Fruit fly (Drosophila melanogaster) whole organism, adult: ENCODE measurements around the gene APC7.
A peak's percentile ranks its signal among the peaks of the same experiment; 100 is the strongest.

Experiments
- CG11617 ChIP-seq: fragments of 200-800 bp; sonication (Bioruptor generic); optimal IDR thresholded peaks from 2 replicates; lab custom pipeline; 2017; ENCODE audit warnings: mild to moderate bottlenecking, missing biosample characterization, missing genetic modification reagents, missing genetic modification characterization
- CG12768 ChIP-seq: fragments of 200-800 bp; sonication (Bioruptor generic); optimal IDR thresholded peaks from 2 replicates; lab custom pipeline; 2017; ENCODE audit warnings: missing biosample characterization, missing genetic modification characterization, mild to moderate bottlenecking, moderate library complexity, missing genetic modification reagents
- CG14711 ChIP-seq: fragments of 200-800 bp; sonication (Bioruptor generic); optimal IDR thresholded peaks from 2 replicates; lab custom pipeline; 2018; ENCODE audit warnings: missing biosample characterization, mild to moderate bottlenecking, missing genetic modification characterization, moderate library complexity
- CG1620 ChIP-seq: fragments of 200-800 bp; sonication (Bioruptor generic); optimal IDR thresholded peaks from 2 replicates; lab custom pipeline; 2016; ENCODE audit warnings: missing biosample characterization, missing genetic modification characterization
- CG33017 ChIP-seq: fragments of 200-800 bp; sonication (Bioruptor generic); optimal IDR thresholded peaks from 2 replicates; lab custom pipeline; 2018; ENCODE audit warnings: missing biosample characterization, mild to moderate bottlenecking, missing genetic modification characterization, moderate library complexity
- CG5204 ChIP-seq: fragments of 200-800 bp; sonication (Bioruptor generic); optimal IDR thresholded peaks from 2 replicates; lab custom pipeline; 2016; ENCODE audit warnings: missing biosample characterization, missing genetic modification characterization
- CG7045 ChIP-seq: fragments of 200-800 bp; sonication (Bioruptor generic); optimal IDR thresholded peaks from 2 replicates; lab custom pipeline; 2017; ENCODE audit warnings: missing biosample characterization, mild to moderate bottlenecking, missing genetic modification characterization
- CG7101 ChIP-seq: fragments of 200-800 bp; sonication (Bioruptor generic); optimal IDR thresholded peaks from 2 replicates; lab custom pipeline; 2018; ENCODE audit warnings: missing biosample characterization, mild to moderate bottlenecking, missing genetic modification characterization, moderate library complexity
- Clk ChIP-seq: fragments of 200-800 bp; sonication (Bioruptor generic); optimal IDR thresholded peaks from 2 replicates; lab custom pipeline; 2017; ENCODE audit warnings: missing biosample characterization, missing genetic modification characterization
- Crg-1 ChIP-seq: fragments of 200-800 bp; sonication (Bioruptor generic); optimal IDR thresholded peaks from 2 replicates; lab custom pipeline; 2016; ENCODE audit warnings: missing biosample characterization, missing genetic modification characterization
- Hr96 ChIP-seq: fragments of 200-800 bp; sonication (Bioruptor generic); optimal IDR thresholded peaks from 2 replicates; lab custom pipeline; 2016; ENCODE audit warnings: missing biosample characterization, missing genetic modification characterization
- Mnt ChIP-seq: fragments of 200-800 bp; sonication (Bioruptor generic); optimal IDR thresholded peaks from 2 replicates; lab custom pipeline; 2016; ENCODE audit warnings: missing biosample characterization, mild to moderate bottlenecking, missing genetic modification characterization
- bab1 ChIP-seq: fragments of 200-800 bp; sonication (Bioruptor generic); optimal IDR thresholded peaks from 3 replicates; lab custom pipeline; 2019; ENCODE audit warnings: missing biosample characterization, mild to moderate bottlenecking, missing genetic modification characterization, moderate library complexity
- cic ChIP-seq: fragments of 200-800 bp; sonication (Bioruptor generic); optimal IDR thresholded peaks from 2 replicates; lab custom pipeline; 2017; ENCODE audit warnings: missing biosample characterization, mild to moderate bottlenecking, missing genetic modification characterization, moderate library complexity
- cnc ChIP-seq, 2 experiments: fragments of >200 bp; optimal IDR thresholded peaks; 2 replicates each; lab custom pipeline; 2017
- kay ChIP-seq: fragments of 200-800 bp; sonication (Bioruptor generic); peaks from one replicate; lab custom pipeline; 2016; ENCODE audit warnings: missing biosample characterization, missing genetic modification characterization, borderline replicate concordance
- ovo ChIP-seq: fragments of 200-800 bp; sonication (Bioruptor generic); optimal IDR thresholded peaks from 2 replicates; lab custom pipeline; 2016; ENCODE audit warnings: missing biosample characterization, missing genetic modification characterization
- pad ChIP-seq: fragments of 200-800 bp; sonication (Bioruptor generic); optimal IDR thresholded peaks from 3 replicates; lab custom pipeline; 2017; ENCODE audit warnings: missing biosample characterization, missing genetic modification characterization, mild to moderate bottlenecking, moderate library complexity, missing genetic modification reagents
- tj ChIP-seq: fragments of 200-800 bp; sonication (Bioruptor generic); optimal IDR thresholded peaks from 3 replicates; lab custom pipeline; 2017; ENCODE audit warnings: missing biosample characterization, mild to moderate bottlenecking, missing genetic modification characterization, moderate library complexity
- toe ChIP-seq: fragments of 200-800 bp; sonication (Bioruptor generic); optimal IDR thresholded peaks from 2 replicates; lab custom pipeline; 2016; ENCODE audit warnings: missing biosample characterization, missing genetic modification characterization

APC7 gene

DNA sequence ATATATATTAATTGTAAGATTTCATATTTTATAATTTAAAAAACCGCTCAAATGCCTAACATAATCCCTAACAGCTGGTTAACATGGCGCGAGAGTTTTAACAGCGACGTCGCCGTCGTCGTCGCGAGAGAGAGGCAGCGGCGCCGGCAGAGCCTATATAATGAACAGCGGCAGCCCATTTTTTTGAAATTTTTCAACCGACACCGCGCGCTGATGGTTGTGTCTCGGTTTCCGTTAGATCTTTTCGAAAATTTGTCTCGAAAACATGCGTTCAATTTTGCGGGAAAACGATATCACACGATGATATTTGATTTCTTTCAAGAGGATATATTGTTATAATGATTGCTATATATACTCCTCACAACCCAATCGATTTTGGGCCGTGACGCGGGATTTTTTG lies 3.0 kb downstream of the APC7 start, which contains the start of gene pigs:
Gene pigs (plus strand): TSS at position 183 of the 400 bp plus-strand sequence.
- TF ChIP-seq Mnt (GFP tag; lab: Kevin White, UChicago), result peak; percentile 40
- TF ChIP-seq pad (GFP tag; lab: Kevin White, UChicago), result no peak
- peak; percentile 20 for TF ChIP-seq bab1 (GFP tag; lab: Kevin White, UChicago)

- no peak for TF ChIP-seq CG1620 (GFP tag; lab: Kevin White, UChicago)
- no peak for TF ChIP-seq CG11617 (GFP tag; lab: Kevin White, UChicago)
Measured at dm6 chrX:6601144-6601543, 4.3 kb downstream of the APC7 start.

DNA sequence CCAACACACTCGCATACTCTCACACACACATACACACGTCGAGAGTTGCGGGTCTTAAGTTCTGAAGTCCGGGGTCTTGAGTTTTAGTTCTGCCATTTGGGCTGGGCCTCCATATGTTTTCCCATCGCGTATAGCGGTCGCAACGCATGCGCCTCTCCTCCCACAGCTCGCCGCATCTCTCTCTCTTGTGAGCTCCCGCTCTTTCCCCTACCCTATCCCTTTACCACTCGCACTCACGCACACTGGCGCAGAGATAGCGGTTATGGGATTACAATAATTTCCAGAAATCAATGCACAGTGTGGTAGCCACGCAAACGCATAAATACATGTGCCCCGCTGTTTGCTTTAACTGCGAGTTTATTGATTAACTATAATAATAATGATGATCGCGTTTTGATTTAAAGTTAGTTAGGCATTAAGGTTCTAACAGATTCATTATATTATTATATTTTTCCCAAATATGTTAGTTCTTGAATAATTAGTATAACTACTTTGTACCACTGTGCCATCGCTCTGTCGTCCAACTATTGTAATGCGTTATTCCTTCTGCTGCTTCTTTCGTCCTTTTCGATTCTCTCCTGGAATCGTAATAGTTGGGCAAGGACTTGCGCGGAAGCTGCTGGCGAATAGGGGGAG lies 4.9 kb downstream of the APC7 start:
- TF ChIP-seq Hr96 (GFP tag; lab: Kevin White, UChicago) (peak; percentile 86), toe (GFP tag; lab: Kevin White, UChicago) (peak; percentile 73), cnc (optimal IDR thresholded peaks at IDR 0.05; lab: Kevin White, UChicago) (no peak), cic (peak; percentile 44), ovo (peak; percentile 83), pad (GFP tag; lab: Kevin White, UChicago) (peak; percentile 98), Crg-1 (peak; percentile 56), CG7045 (GFP tag; lab: Kevin White, UChicago) (peak; percentile 85), CG33017 (tag; lab: Kevin White, UChicago) (peak; percentile 81), bab1 (GFP tag; lab: Kevin White, UChicago) (no peak), CG11617 (GFP tag; lab: Kevin White, UChicago) (peak; percentile 80), Clk (GFP tag; lab: Kevin White, UChicago) (peak; percentile 77), CG7101 (tag; lab: Kevin White, UChicago) (peak; percentile 87), tj (GFP tag; lab: Kevin White, UChicago) (peak; percentile 62), CG1620 (GFP tag; lab: Kevin White, UChicago) (peak; percentile 46), Mnt (GFP tag; lab: Kevin White, UChicago) (peak; percentile 69), CG5204 (GFP tag; lab: Kevin White, UChicago) (peak; percentile 80), kay (GFP tag; lab: Kevin White, UChicago) (peak; percentile 88), CG14711 (tag; lab: Kevin White, UChicago) (peak; percentile 80), CG12768 (GFP tag; lab: Kevin White, UChicago) (peak; percentile 86)

- TF ChIP-seq pad (GFP tag; lab: Kevin White, UChicago) (no peak), tj (GFP tag; lab: Kevin White, UChicago) (no peak)
Measured at dm6 chrX:6604706-6605105, 7.8 kb downstream of the APC7 start.

- TF ChIP-seq CG7045 (GFP tag; lab: Kevin White, UChicago) (no peak), kay (GFP tag; lab: Kevin White, UChicago) (no peak), Crg-1 (no peak), toe (GFP tag; lab: Kevin White, UChicago) (no peak), cnc (optimal IDR thresholded peaks at IDR 0.05; lab: Kevin White, UChicago) (no peak), bab1 (GFP tag; lab: Kevin White, UChicago) (no peak), CG1620 (GFP tag; lab: Kevin White, UChicago) (no peak), Mnt (GFP tag; lab: Kevin White, UChicago) (no peak), Hr96 (GFP tag; lab: Kevin White, UChicago) (no peak), CG14711 (tag; lab: Kevin White, UChicago) (no peak), CG5204 (GFP tag; lab: Kevin White, UChicago) (no peak), CG33017 (tag; lab: Kevin White, UChicago) (no peak), CG12768 (GFP tag; lab: Kevin White, UChicago) (no peak), ovo (no peak)
Measured at dm6 chrX:6611831-6612230, 14.9 kb downstream of the APC7 start.

DNA sequence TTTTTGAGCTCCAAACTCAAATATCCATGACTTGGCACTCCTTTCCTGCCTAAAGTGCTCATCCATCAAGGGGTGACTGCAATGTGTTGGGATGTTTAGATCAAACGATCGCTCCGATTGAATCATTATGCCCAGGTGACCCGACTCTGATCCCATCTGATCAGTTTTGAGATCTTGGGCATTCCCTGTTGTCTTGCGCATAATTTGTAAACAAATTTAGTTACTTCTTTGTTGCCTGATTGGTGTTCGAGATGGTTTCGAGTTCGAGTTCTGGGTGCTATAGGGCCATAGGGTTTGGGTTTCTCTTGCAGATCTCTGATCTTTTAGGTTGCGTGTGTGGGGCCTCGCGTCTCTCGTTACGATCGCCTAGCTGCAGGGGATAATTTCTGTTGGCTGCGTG lies 15.6 kb downstream of the APC7 start:
- TF ChIP-seq CG1620 (GFP tag; lab: Kevin White, UChicago), result no peak
- no peak for TF ChIP-seq CG11617 (GFP tag; lab: Kevin White, UChicago)
- TF ChIP-seq Mnt (GFP tag; lab: Kevin White, UChicago), result no peak
- no peak for TF ChIP-seq CG33017 (tag; lab: Kevin White, UChicago)
- no peak for TF ChIP-seq CG7045 (GFP tag; lab: Kevin White, UChicago)
- no peak for TF ChIP-seq bab1 (GFP tag; lab: Kevin White, UChicago)
- no peak for TF ChIP-seq toe (GFP tag; lab: Kevin White, UChicago)
- no peak for TF ChIP-seq tj (GFP tag; lab: Kevin White, UChicago)
- no peak for TF ChIP-seq Crg-1
- no peak for TF ChIP-seq Hr96 (GFP tag; lab: Kevin White, UChicago)
- no peak for TF ChIP-seq CG14711 (tag; lab: Kevin White, UChicago)
- TF ChIP-seq kay (GFP tag; lab: Kevin White, UChicago), result no peak
- no peak for TF ChIP-seq CG12768 (GFP tag; lab: Kevin White, UChicago)
- TF ChIP-seq cic, result no peak

dm6 chrX:6613581-6613980 lies 16.7 kb downstream of the APC7 start:
- TF ChIP-seq tj (GFP tag; lab: Kevin White, UChicago), result no peak
- no peak for TF ChIP-seq CG5204 (GFP tag; lab: Kevin White, UChicago)
- no peak for TF ChIP-seq CG14711 (tag; lab: Kevin White, UChicago)
- TF ChIP-seq kay (GFP tag; lab: Kevin White, UChicago), result no peak
- no peak for TF ChIP-seq CG7045 (GFP tag; lab: Kevin White, UChicago)
- TF ChIP-seq Crg-1, result no peak
- TF ChIP-seq ovo, result no peak
- no peak for TF ChIP-seq Clk (GFP tag; lab: Kevin White, UChicago)
- TF ChIP-seq toe (GFP tag; lab: Kevin White, UChicago), result no peak
